Fruit fly (Drosophila melanogaster): ENCODE measurements around the gene Prx6a.

Prx6a gene

DNA sequence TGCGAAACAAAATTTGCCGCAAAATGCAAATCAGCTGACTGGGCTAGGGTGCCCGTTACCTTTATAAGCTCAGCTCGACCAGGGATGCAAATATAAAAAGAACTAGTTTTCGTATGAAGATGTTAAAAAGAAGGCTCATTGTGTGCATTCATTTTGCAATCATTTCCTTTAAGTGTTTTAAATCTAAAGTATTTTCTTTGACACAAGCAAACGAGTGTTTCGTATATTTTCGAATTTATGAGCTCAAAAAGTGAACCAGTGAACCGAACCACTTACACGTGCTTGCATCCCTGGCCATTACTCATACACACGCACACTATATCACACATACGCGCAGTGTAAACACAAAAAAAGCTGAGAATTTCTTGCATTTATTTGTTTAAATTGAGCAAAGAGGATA is at the start of gene Prx6a, which contains the start of gene Sbat:
Gene Prx6a (minus strand): TSS at position 45 of the 400 bp plus-strand sequence.
Gene Sbat (plus strand): TSS at position 157 of the 400 bp plus-strand sequence.
- TF ChIP-seq lz (GFP tag; optimal IDR thresholded peaks at IDR 0.05) (peak; percentile 77), Eip93F (GFP tag; optimal IDR thresholded peaks at IDR 0.05) (no peak), CG10631 (GFP tag; optimal IDR thresholded peaks at IDR 0.05) (peak; percentile 50), fd85E (GFP tag; optimal IDR thresholded peaks at IDR 0.05) (no peak), CG6854 (GFP tag; optimal IDR thresholded peaks at IDR 0.05) (no peak), Gug (GFP tag; IDR thresholded peaks at IDR 0.05) (peak; percentile 63), CG31627 (GFP tag; optimal IDR thresholded peaks at IDR 0.05) (peak; percentile 78), CG6792 (GFP tag; optimal IDR thresholded peaks at IDR 0.05) (peak; percentile 51), CG11294 (GFP tag; IDR thresholded peaks at IDR 0.05) (peak; percentile 37; the same call in 1 of the 2 replicates), Sox14 (GFP tag; optimal IDR thresholded peaks at IDR 0.05) (peak; percentile 73), Sox102F (GFP tag; optimal IDR thresholded peaks at IDR 0.05) (peak; percentile 51), net (GFP tag; optimal IDR thresholded peaks at IDR 0.05) (no peak), CG4318 (GFP tag; optimal IDR thresholded peaks at IDR 0.05) (no peak), CG11762 (GFP tag; optimal IDR thresholded peaks at IDR 0.05; ENCODE audit: insufficient read depth) (no peak), CG8319 (GFP tag; optimal IDR thresholded peaks at IDR 0.05) (peak; percentile 15), eg (GFP tag; IDR thresholded peaks at IDR 0.05) (peak; percentile 44; the same call in 1 of the 3 replicates), achi (GFP tag; optimal IDR thresholded peaks at IDR 0.05) (peak; percentile 31), CG7368 (GFP tag; optimal IDR thresholded peaks at IDR 0.05) (peak; percentile 53), Blimp-1 (GFP tag; optimal IDR thresholded peaks at IDR 0.05) (peak; percentile 2), dsx (GFP tag; optimal IDR thresholded peaks at IDR 0.05; ENCODE audit: poor library complexity, severe bottlenecking) (peak; percentile 55), acj6 (GFP tag; optimal IDR thresholded peaks at IDR 0.05) (peak; percentile 74), Hr39 (GFP tag; optimal IDR thresholded peaks at IDR 0.05) (peak; percentile 74), topi (GFP tag; optimal IDR thresholded peaks at IDR 0.05) (peak; percentile 60), CG8119 (GFP tag; IDR thresholded peaks at IDR 0.05) (no peak), CG15336 (GFP tag; IDR thresholded peaks at IDR 0.05) (no peak), CG32006 (GFP tag; optimal IDR thresholded peaks at IDR 0.05) (peak; percentile 51), CG1621 (tag; optimal IDR thresholded peaks at IDR 0.05) (peak; percentile 58), Hr4 (GFP tag; optimal IDR thresholded peaks at IDR 0.05) (peak; percentile 70), CG10669 (GFP tag; optimal IDR thresholded peaks at IDR 0.05) (peak; percentile 54), Lpt (GFP tag; optimal IDR thresholded peaks at IDR 0.05) (no peak), Ets21C (GFP tag; optimal IDR thresholded peaks at IDR 0.05) (peak; percentile 55), CG6163 (GFP tag; IDR thresholded peaks at IDR 0.05) (no peak), Smox (GFP tag; optimal IDR thresholded peaks at IDR 0.05) (peak; percentile 54), CG11902 (GFP tag; optimal IDR thresholded peaks at IDR 0.05) (peak; percentile 56), vri (GFP tag; optimal IDR thresholded peaks at IDR 0.05) (peak; percentile 2), Ets96B (tag; optimal IDR thresholded peaks at IDR 0.05) (peak; percentile 65), Sox15 (GFP tag; optimal IDR thresholded peaks at IDR 0.05) (peak; percentile 58), OdsH (GFP tag; optimal IDR thresholded peaks at IDR 0.05) (peak; percentile 46), esn (GFP tag; optimal IDR thresholded peaks at IDR 0.05) (peak; percentile 72), CG34406 (GFP tag; optimal IDR thresholded peaks at IDR 0.05) (peak; percentile 24), svp (GFP tag) (peak; percentile 73), Eip78C (GFP tag) (peak; percentile 76), spab (GFP tag; optimal IDR thresholded peaks at IDR 0.05) (no peak), salr (GFP tag; optimal IDR thresholded peaks at IDR 0.05) (peak in 1 of 2 experiments; percentile 42), Eip75B (GFP tag; optimal IDR thresholded peaks at IDR 0.05) (peak; percentile 78), cyc (GFP tag; optimal IDR thresholded peaks at IDR 0.05) (peak; percentile 77), pdm3 (GFP tag; optimal IDR thresholded peaks at IDR 0.05) (peak; percentile 69), Met (GFP tag; optimal IDR thresholded peaks at IDR 0.05) (peak; percentile 53), ss (GFP tag; optimal IDR thresholded peaks at IDR 0.05) (peak in 1 of 2 experiments; percentile 70), fd59A (GFP tag; optimal IDR thresholded peaks at IDR 0.05) (peak; percentile 9), dac (GFP tag; optimal IDR thresholded peaks at IDR 0.05) (peak; percentile 24), CG3919 (GFP tag; optimal IDR thresholded peaks at IDR 0.05) (peak; percentile 55)
